Worm (Caenorhabditis elegans) whole organism, midembryonic: Measurements from ENCODE around the gene cyp-33C7.

Source experiments
- T22C8.4 ChIP-seq: fragments of 200-800 bp; sonication (Bioruptor generic); IDR thresholded peaks from 2 replicates; pipeline ENCODE4 v1.3.6; 2022; ENCODE audit warnings: missing genetic modification characterization, missing compliant biosample characterization
- cog-1 ChIP-seq: sonication (generic microtip); optimal IDR thresholded peaks from 2 replicates; lab custom pipeline; 2016; ENCODE audit warnings: missing genetic modification characterization, missing compliant biosample characterization
- flt-1 ChIP-seq: fragments of 200-800 bp; sonication (Bioruptor generic); IDR thresholded peaks from 2 replicates; pipeline ENCODE4 v1.3.6; 2022; ENCODE audit warnings: missing genetic modification characterization, missing compliant biosample characterization
- klf-2 ChIP-seq: fragments of 200-800 bp; sonication (Bioruptor generic); conservative IDR thresholded peaks from 2 replicates; pipeline ENCODE4 v1.3.6; 2022; ENCODE audit warnings: missing genetic modification reagents, missing genetic modification characterization, missing compliant biosample characterization
- med-1 ChIP-seq: sonication (generic microtip); optimal IDR thresholded peaks from 2 replicates; lab custom pipeline; 2017; ENCODE audit warnings: missing genetic modification characterization, mild to moderate bottlenecking, missing compliant biosample characterization, antibody characterized with exemption, missing genetic modification reagents; ENCODE audit not compliant: insufficient read depth
- ref-1 ChIP-seq: fragments of 200-800 bp; sonication (Bioruptor generic); conservative IDR thresholded peaks from 2 replicates; pipeline ENCODE4 v1.3.6; 2022; ENCODE audit warnings: missing genetic modification reagents, missing genetic modification characterization, missing compliant biosample characterization
- tab-1 ChIP-seq: fragments of 200-800 bp; sonication (Bioruptor generic); IDR thresholded peaks from 2 replicates; pipeline ENCODE4 v1.3.6; 2022; ENCODE audit warnings: missing genetic modification characterization, missing compliant biosample characterization
- ztf-23 ChIP-seq: fragments of 200-800 bp; sonication (Bioruptor generic); IDR thresholded peaks from 2 replicates; pipeline ENCODE4 v1.3.6; 2022; ENCODE audit warnings: missing genetic modification reagents, missing genetic modification characterization, missing compliant biosample characterization
- ztf-29 ChIP-seq: fragments of 200-800 bp; sonication (Bioruptor generic); IDR thresholded peaks from 2 replicates; pipeline ENCODE4 v1.3.6; 2022; ENCODE audit warnings: missing genetic modification reagents, missing genetic modification characterization, missing compliant biosample characterization

The cyp-33C7 gene

DNA sequence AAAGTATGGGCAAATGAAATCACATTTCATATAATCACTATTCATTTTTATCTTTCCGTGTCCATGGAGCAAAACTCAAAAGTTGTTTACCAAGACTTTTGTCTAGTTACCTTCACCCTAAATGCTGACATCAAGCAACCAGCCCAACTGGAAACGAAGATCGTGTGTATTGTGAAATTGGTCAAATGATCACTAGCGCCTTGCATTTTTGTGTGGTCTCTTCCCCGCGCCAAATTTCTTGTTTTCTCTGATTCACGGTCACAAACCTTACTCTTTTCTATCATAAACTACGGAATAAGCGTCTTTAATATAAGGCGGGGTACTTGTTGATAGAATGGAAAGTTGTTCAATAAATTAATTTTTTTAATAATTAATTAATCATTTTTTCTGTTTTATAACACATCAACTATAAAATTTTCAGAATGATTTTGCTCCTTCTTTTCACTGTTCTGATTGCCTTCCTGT lies at the start of gene cyp-33C7:
TSS of gene cyp-33C7 (plus strand) at position 415 of the 465 bp plus-strand sequence.
- TF ChIP-seq ref-1 (GFP tag; lab: Robert Waterston, UW) = no peak
- no peak for TF ChIP-seq ztf-29
- TF ChIP-seq cog-1 (tag; lab: Kevin White, UChicago) = no peak
- TF ChIP-seq tab-1 (GFP tag; lab: Robert Waterston, UW) = no peak
- TF ChIP-seq med-1 (GFP tag; lab: Kevin White, UChicago) = no peak
- no peak for TF ChIP-seq flt-1 (GFP tag; lab: Robert Waterston, UW)
- no peak for TF ChIP-seq klf-2 (GFP tag; lab: Robert Waterston, UW)
- no peak for TF ChIP-seq ztf-23 (GFP tag; lab: Robert Waterston, UW)
- TF ChIP-seq T22C8.4 (GFP tag; lab: Robert Waterston, UW) = no peak

DNA sequence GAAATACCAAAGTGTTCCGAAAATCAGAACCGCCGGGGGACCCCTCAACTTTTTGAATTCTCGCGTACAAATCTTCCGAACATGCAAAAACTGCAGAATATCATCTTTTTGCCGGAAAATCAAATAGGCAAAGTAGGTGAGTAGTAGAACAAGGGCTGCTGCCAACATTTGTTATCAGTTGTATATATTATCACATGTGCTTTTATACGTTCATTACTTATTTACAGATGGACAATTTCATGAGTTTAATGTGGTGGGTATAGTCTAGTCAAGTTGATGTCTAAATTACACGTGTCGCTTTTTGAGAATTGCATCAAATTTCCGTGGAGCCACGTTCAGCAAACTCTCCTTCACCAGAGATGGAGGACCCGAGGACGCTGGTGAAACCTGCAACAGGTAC lies 49.1 kb upstream of the cyp-33C7 start, which contains the start of gene cyp-32B1:
TSS of gene cyp-32B1 (minus strand) at position 176 of the 400 bp plus-strand sequence.
- TF ChIP-seq tab-1 (GFP tag; lab: Robert Waterston, UW) = no peak
- no peak for TF ChIP-seq ref-1 (GFP tag; lab: Robert Waterston, UW)
- TF ChIP-seq cog-1 (tag; lab: Kevin White, UChicago) = no peak

DNA sequence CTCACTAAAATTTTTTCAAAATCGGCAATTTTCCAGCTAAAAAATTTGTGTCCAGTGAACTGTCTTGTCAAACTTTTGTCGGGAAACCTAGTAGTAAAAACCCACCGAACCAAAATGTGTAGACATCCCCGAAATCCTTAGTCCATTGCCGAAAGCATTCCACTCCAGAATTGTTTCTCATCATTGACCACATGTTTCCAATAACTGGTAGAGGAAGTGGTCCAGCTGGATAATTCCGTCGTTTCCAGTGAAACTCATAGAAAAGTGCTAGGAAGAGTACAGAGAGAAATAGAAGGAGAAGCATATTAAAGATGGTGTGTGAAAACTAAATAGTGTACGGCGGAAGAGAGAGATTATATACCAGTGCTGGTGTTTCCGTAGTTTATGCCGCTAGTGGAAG lies 46.3 kb upstream of the cyp-33C7 start, which contains the start of gene cyp-33C12:
TSS of gene cyp-33C12 (minus strand) at position 321 of the 400 bp plus-strand sequence.
- no peak for TF ChIP-seq ztf-23 (GFP tag; lab: Robert Waterston, UW)
- no peak for TF ChIP-seq tab-1 (GFP tag; lab: Robert Waterston, UW)
- no peak for TF ChIP-seq flt-1 (GFP tag; lab: Robert Waterston, UW)
- no peak for TF ChIP-seq ztf-29
- TF ChIP-seq T22C8.4 (GFP tag; lab: Robert Waterston, UW) = no peak
- TF ChIP-seq ref-1 (GFP tag; lab: Robert Waterston, UW) = no peak
- TF ChIP-seq med-1 (GFP tag; lab: Kevin White, UChicago) = no peak
- no peak for TF ChIP-seq cog-1 (tag; lab: Kevin White, UChicago)
- TF ChIP-seq klf-2 (GFP tag; lab: Robert Waterston, UW) = no peak

DNA sequence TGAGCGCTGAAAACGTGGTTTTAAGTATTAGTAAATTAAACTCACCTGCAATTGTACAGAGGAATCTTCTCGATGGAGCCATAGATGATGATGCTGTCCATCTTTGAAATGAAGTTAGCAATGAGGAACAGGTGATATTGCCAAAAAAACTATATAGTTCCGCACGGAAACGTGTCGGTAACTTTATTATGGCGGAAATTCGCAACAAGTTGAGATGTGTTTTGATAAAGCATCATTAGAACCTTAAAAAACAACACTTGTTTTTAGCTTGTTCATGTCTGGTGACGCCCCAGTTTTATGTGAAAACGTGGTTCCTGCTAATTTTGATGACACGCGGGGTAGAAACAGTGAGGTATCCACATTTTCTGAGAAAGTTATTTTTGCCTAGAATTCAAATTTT lies 44.2 kb upstream of the cyp-33C7 start, which contains the start of gene srt-40:
TSS of gene srt-40 (minus strand) at position 101 of the 400 bp plus-strand sequence.
- TF ChIP-seq med-1 (GFP tag; lab: Kevin White, UChicago) (no peak), flt-1 (GFP tag; lab: Robert Waterston, UW) (no peak), klf-2 (GFP tag; lab: Robert Waterston, UW) (no peak), ztf-29 (no peak), ref-1 (GFP tag; lab: Robert Waterston, UW) (no peak), tab-1 (GFP tag; lab: Robert Waterston, UW) (no peak), T22C8.4 (GFP tag; lab: Robert Waterston, UW) (no peak)

DNA sequence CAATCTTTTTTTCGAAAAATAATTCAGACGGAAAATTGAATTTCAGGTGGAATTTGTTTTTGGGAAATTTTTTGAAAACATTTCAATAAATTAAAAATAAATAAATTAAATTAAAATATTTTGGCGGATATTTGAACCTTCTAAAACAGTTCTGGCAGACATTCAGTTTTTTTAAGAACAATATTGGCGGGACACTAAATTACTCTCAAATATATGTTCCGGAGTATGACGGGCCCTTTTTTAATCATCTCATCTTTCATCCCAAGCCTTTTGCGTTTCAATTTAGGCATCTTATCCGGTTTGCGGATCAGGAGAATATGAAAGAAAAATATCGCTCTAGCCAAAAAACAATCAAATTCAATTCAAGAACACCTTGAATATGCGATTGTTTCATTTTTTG lies 43.5 kb upstream of the cyp-33C7 start, which contains the start of gene svh-11:
TSS of gene svh-11 (plus strand) at position 301 of the 400 bp plus-strand sequence.
- TF ChIP-seq flt-1 (GFP tag; lab: Robert Waterston, UW) (no peak), ref-1 (GFP tag; lab: Robert Waterston, UW) (no peak), T22C8.4 (GFP tag; lab: Robert Waterston, UW) (no peak), klf-2 (GFP tag; lab: Robert Waterston, UW) (no peak), tab-1 (GFP tag; lab: Robert Waterston, UW) (no peak), ztf-29 (no peak)

DNA sequence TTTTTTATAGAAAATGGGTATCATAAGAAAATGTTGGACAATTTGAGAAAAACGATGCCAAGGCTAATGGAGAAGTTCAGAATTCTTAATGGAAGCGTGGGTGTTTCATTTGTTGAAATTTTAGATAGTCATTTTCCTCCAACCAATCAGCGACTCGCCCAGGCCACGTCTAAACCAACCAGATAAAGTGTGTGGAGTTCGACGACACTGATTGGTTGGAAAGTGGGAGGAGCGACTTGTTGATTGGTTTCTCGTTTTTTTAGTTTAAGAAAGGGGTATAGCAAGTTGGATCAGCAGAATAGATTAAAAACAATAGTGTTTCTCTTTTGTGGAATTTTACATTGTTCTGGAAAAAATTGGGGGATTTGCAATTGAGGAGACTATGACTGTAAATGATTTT lies 42.8 kb upstream of the cyp-33C7 start:
- TF ChIP-seq ztf-29 = no peak
- no peak for TF ChIP-seq T22C8.4 (GFP tag; lab: Robert Waterston, UW)
- no peak for TF ChIP-seq tab-1 (GFP tag; lab: Robert Waterston, UW)
- TF ChIP-seq klf-2 (GFP tag; lab: Robert Waterston, UW) = no peak
- TF ChIP-seq cog-1 (tag; lab: Kevin White, UChicago) = no peak
- no peak for TF ChIP-seq ztf-23 (GFP tag; lab: Robert Waterston, UW)
- no peak for TF ChIP-seq flt-1 (GFP tag; lab: Robert Waterston, UW)
- TF ChIP-seq med-1 (GFP tag; lab: Kevin White, UChicago) = no peak
- TF ChIP-seq ref-1 (GFP tag; lab: Robert Waterston, UW) = no peak

DNA sequence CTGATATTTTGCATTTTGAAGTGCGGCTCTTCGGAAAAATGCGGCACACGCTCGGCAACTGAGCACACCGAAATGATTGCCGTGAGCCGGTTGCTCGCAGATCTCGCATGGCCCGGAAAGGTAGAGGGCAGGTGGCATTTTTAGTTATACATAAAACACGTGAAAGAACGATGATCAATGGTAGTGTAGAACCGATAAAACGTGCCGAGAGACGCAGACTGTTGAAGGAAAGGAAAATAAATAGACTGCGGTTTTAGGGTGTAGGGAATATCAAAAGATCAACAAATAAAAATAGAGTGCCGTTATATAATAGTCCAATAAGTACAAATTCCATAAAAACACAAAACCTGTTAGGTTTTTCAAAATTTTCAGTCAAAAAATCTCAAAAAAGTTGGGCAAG lies 38.4 kb upstream of the cyp-33C7 start, which contains the start of gene nhr-133:
TSS of gene nhr-133 (minus strand) at position 183 of the 400 bp plus-strand sequence.
- TF ChIP-seq ztf-23 (GFP tag; lab: Robert Waterston, UW) (no peak), ref-1 (GFP tag; lab: Robert Waterston, UW) (no peak), cog-1 (tag; lab: Kevin White, UChicago) (no peak), tab-1 (GFP tag; lab: Robert Waterston, UW) (no peak), flt-1 (GFP tag; lab: Robert Waterston, UW) (no peak), ztf-29 (no peak), med-1 (GFP tag; lab: Kevin White, UChicago) (no peak), klf-2 (GFP tag; lab: Robert Waterston, UW) (no peak), T22C8.4 (GFP tag; lab: Robert Waterston, UW) (no peak)

DNA sequence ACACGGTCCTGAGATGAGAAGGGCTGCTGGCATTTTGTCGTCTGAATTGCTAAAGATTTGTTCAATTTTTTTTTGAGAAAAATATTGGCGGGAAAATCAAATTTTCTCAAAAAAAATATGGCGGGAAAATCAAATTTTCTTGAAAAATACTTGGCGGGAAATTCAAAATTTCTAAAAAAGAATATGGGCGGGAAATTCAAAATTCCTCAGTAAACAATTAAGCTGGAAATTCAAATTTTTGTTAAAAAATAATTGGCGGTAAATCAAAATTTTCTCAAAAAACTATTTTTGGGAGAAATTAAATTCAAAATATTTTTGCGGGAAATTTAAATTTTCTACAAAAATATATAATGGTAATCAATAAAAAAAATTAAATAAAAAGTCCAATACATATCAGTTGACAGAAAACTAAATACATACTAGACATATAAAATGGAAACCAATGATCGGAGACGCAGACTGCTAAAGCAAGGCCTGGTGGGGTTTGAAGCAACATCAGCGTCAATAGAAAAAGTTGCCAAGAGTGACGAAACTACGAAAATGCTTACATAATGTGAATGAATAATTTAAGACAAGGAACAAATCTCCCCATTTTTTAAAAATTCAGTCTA lies 35.8 kb upstream of the cyp-33C7 start, which contains the start of gene nhr-184:
TSS of gene nhr-184 (minus strand) at position 51 of the 611 bp plus-strand sequence.
- TF ChIP-seq klf-2 (GFP tag; lab: Robert Waterston, UW) = no peak
- TF ChIP-seq ztf-29 = no peak
- TF ChIP-seq flt-1 (GFP tag; lab: Robert Waterston, UW) = no peak
- no peak for TF ChIP-seq med-1 (GFP tag; lab: Kevin White, UChicago)

DNA sequence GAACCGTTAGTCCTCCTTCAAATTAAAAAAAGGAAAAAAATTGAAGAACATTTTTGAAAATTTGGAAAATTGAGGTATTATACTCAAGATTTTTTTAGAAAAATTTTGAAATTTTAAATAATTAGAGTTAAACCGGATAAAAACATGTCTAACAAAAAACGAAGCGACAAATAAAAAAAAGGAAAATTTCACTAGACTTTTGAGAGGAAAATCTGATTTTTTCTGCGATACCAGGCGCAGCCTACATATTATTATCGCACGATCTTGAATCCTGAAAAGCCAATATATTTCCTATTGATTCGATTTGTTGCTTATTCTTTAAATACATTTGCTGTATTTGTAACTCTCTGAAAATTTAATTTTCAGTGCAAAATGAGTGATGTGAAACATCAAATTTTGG lies 35.0 kb upstream of the cyp-33C7 start, which contains the start of gene nstp-8:
TSS of gene nstp-8 (plus strand) at position 301 of the 400 bp plus-strand sequence.
- no peak for TF ChIP-seq T22C8.4 (GFP tag; lab: Robert Waterston, UW)
- no peak for TF ChIP-seq klf-2 (GFP tag; lab: Robert Waterston, UW)
- TF ChIP-seq med-1 (GFP tag; lab: Kevin White, UChicago) = no peak
- no peak for TF ChIP-seq ztf-29
